Worm (Caenorhabditis elegans) whole organism, late embryonic: ENCODE measurements around the gene C33D3.5.

Experiments used
- che-1 ChIP-seq: sonication (generic microtip); optimal IDR thresholded peaks from 2 replicates; lab custom pipeline; 2016; ENCODE audit warnings: mild to moderate bottlenecking, missing genetic modification characterization, missing compliant biosample characterization
- ets-4 ChIP-seq: sonication (generic microtip); optimal IDR thresholded peaks from 2 replicates; lab custom pipeline; 2016; ENCODE audit warnings: missing genetic modification characterization, missing compliant biosample characterization
- unc-55 ChIP-seq: sonication (generic microtip); optimal IDR thresholded peaks from 2 replicates; lab custom pipeline; 2017; ENCODE audit warnings: missing biosample characterization, missing genetic modification reagents, missing genetic modification characterization

ce11 chrX:10482272-10482671, 8.9 kb upstream of the C33D3.5 start:
- TF ChIP-seq unc-55 (GFP tag; lab: Kevin White, UChicago) (no peak), che-1 (no peak), ets-4 (tag; lab: Kevin White, UChicago) (no peak)
